Fruit fly (Drosophila melanogaster): Measurements from ENCODE around the gene JMJD6.

The JMJD6 gene

DNA sequence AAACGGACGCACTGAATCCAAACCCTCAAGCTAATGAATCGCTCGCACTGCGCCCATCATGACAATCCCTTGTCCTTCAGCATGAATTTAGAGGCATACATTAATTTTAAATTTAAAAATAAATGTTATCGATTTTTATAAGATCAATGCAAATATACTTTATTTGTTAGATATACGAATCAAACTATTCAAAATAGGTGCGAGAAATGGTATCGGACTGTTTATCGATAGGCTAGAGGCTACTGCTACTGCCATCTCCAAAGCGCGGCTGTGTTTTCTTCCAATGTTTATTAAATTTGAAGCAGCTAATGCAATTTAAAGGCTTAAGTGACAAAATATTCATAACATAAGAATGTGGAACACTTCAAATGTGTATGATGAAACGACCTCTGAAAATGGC, 18.9 kb upstream of the JMJD6 start, which contains the start of gene CG43342 (continued):
- TF ChIP-seq CG11247 (GFP tag; IDR thresholded peaks at IDR 0.05) (no peak), grau (tag; optimal IDR thresholded peaks at IDR 0.05) (no peak), zf30C (GFP tag; optimal IDR thresholded peaks at IDR 0.05) (no peak), BtbVII (GFP tag; optimal IDR thresholded peaks at IDR 0.05) (no peak), Oaz (GFP tag; IDR thresholded peaks at IDR 0.05) (no peak), pros (GFP tag; optimal IDR thresholded peaks at IDR 0.05) (no peak), insv (GFP tag; optimal IDR thresholded peaks at IDR 0.05) (no peak), CG13424 (tag; optimal IDR thresholded peaks at IDR 0.05) (no peak), Gug (GFP tag; IDR thresholded peaks at IDR 0.05) (no peak), CG12236 (GFP tag; optimal IDR thresholded peaks at IDR 0.05) (no peak), Taf1 (GFP tag; IDR thresholded peaks at IDR 0.05) (no peak), tgo (GFP tag; IDR thresholded peaks at IDR 0.05) (no peak), CG13894 (tag; optimal IDR thresholded peaks at IDR 0.05) (no peak), CG15601 (tag; optimal IDR thresholded peaks at IDR 0.05) (no peak), odd (GFP tag; optimal IDR thresholded peaks at IDR 0.05) (no peak), CG1603 (tag; optimal IDR thresholded peaks at IDR 0.05) (peak; percentile 37), gro (GFP tag; optimal IDR thresholded peaks at IDR 0.05) (no peak), CG5953 (GFP tag; IDR thresholded peaks at IDR 0.05) (no peak), bigmax (GFP tag; optimal IDR thresholded peaks at IDR 0.05) (no peak), toy (GFP tag; IDR thresholded peaks at IDR 0.05) (no peak), tap (tag; optimal IDR thresholded peaks at IDR 0.05) (no peak), Bdp1 (GFP tag; optimal IDR thresholded peaks at IDR 0.05) (no peak), CG32772 (GFP tag; IDR thresholded peaks at IDR 0.05) (no peak), vvl (GFP tag; IDR thresholded peaks at IDR 0.05) (peak; percentile 17; the same call in 1 of the 2 replicates), NC2β (GFP tag; optimal IDR thresholded peaks at IDR 0.05) (no peak), Trl (optimal IDR thresholded peaks at IDR 0.05) (no peak), Trl (GFP tag; optimal IDR thresholded peaks at IDR 0.05) (no peak), peb (GFP tag; IDR thresholded peaks at IDR 0.05) (no peak), MBD-R2 (GFP tag; IDR thresholded peaks at IDR 0.05) (peak; percentile 59), CG9215 (GFP tag; IDR thresholded peaks at IDR 0.05) (no peak), CG14667 (GFP tag; IDR thresholded peaks at IDR 0.05) (no peak)

DNA sequence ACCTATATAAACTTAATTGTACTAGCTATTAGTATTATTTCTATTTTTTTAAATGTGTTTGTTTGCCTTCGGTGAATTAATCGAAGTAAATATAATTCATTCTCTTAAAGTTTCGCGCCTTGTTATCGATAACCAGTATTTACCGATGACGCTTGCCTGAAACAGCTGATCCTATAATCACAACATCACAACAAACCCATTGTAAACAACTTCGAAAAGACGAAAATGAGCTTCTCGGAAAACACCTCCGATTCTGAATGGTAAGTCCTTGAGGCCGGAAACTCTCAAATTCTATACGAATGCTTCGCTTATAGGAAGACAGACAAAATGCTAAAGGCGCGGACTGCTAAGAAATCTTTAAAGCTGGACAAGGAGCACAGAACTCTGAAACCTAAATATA, 17.8 kb upstream of the JMJD6 start, which contains the start of gene CG34149:
CG34149 (plus strand) TSS at position 187 of the 400 bp plus-strand sequence.
- peak; percentile 59 for TF ChIP-seq Scr (GFP tag; IDR thresholded peaks at IDR 0.05; ENCODE audit: partially characterized antibody)
- no peak for TF ChIP-seq otp (GFP tag; IDR thresholded peaks at IDR 0.05)
- TF ChIP-seq inv (GFP tag; IDR thresholded peaks at IDR 0.05; ENCODE audit: partially characterized antibody) = no peak
- no peak for TF ChIP-seq CG17802 (tag; optimal IDR thresholded peaks at IDR 0.05)
- TF ChIP-seq CG7963 (GFP tag; IDR thresholded peaks at IDR 0.05; ENCODE audit: partially characterized antibody) = no peak
- TF ChIP-seq yki (optimal IDR thresholded peaks at IDR 0.05) = no peak
- TF ChIP-seq CG17385 (GFP tag; optimal IDR thresholded peaks at IDR 0.05) = no peak
- TF ChIP-seq CG10366 (GFP tag; IDR thresholded peaks at IDR 0.05) = no peak
- no peak for TF ChIP-seq tx (GFP tag; optimal IDR thresholded peaks at IDR 0.05)
- TF ChIP-seq CG8359 (GFP tag; optimal IDR thresholded peaks at IDR 0.05; ENCODE audit: borderline replicate concordance) = no peak
- no peak for TF ChIP-seq CG2129 (GFP tag; IDR thresholded peaks at IDR 0.05; ENCODE audit: partially characterized antibody)
- no peak for TF ChIP-seq CG4404 (GFP tag; IDR thresholded peaks at IDR 0.05)
- no peak for TF ChIP-seq bab2 (GFP tag; optimal IDR thresholded peaks at IDR 0.05)
- TF ChIP-seq Dbx (GFP tag; IDR thresholded peaks at IDR 0.05) = no peak
- TF ChIP-seq fd64A (GFP tag; optimal IDR thresholded peaks at IDR 0.05) = no peak
- peak; percentile 18 for TF ChIP-seq CG2116 (GFP tag; optimal IDR thresholded peaks at IDR 0.05)
- no peak for TF ChIP-seq CrebB (tag; optimal IDR thresholded peaks at IDR 0.05)
- no peak for TF ChIP-seq cg (GFP tag; optimal IDR thresholded peaks at IDR 0.05)
- TF ChIP-seq her (GFP tag; optimal IDR thresholded peaks at IDR 0.05) = no peak
- TF ChIP-seq hbn (GFP tag; IDR thresholded peaks at IDR 0.05; ENCODE audit: partially characterized antibody) = no peak
- TF ChIP-seq CG12236 (GFP tag; optimal IDR thresholded peaks at IDR 0.05) = no peak
- no peak for TF ChIP-seq Hr39 (optimal IDR thresholded peaks at IDR 0.05)
- TF ChIP-seq E2f2 (GFP tag; IDR thresholded peaks at IDR 0.05) = peak; percentile 84
- no peak for TF ChIP-seq bigmax (GFP tag; optimal IDR thresholded peaks at IDR 0.05)
- no peak for TF ChIP-seq CG7357 (GFP tag; IDR thresholded peaks at IDR 0.05)
- no peak for TF ChIP-seq CG13894 (tag; optimal IDR thresholded peaks at IDR 0.05)

All from whole organism, embryonic.